Worm (Caenorhabditis elegans) whole organism, early embryonic: ENCODE results near the gene C10F3.7.

Experiments
- F13C5.2 ChIP-seq: sonication (generic microtip); optimal IDR thresholded peaks from 2 replicates; lab custom pipeline; 2017; ENCODE audit warnings: mild to moderate bottlenecking, missing genetic modification characterization, inconsistent platforms, missing compliant biosample characterization
- ama-1 ChIP-seq: fragments of 150-350 bp; optimal IDR thresholded peaks from 2 replicates; lab custom pipeline; 2014
- scrt-1 ChIP-seq: fragments of 200-800 bp; sonication (Bioruptor generic); IDR thresholded peaks from 2 replicates; pipeline ENCODE4 v1.3.6; 2022; ENCODE audit warnings: missing genetic modification characterization, missing compliant biosample characterization
- tbx-11 ChIP-seq: fragments of 200-800 bp; sonication (Bioruptor generic); IDR thresholded peaks from 2 replicates; pipeline ENCODE4 v1.3.6; 2022; ENCODE audit warnings: missing genetic modification characterization, missing compliant biosample characterization

DNA sequence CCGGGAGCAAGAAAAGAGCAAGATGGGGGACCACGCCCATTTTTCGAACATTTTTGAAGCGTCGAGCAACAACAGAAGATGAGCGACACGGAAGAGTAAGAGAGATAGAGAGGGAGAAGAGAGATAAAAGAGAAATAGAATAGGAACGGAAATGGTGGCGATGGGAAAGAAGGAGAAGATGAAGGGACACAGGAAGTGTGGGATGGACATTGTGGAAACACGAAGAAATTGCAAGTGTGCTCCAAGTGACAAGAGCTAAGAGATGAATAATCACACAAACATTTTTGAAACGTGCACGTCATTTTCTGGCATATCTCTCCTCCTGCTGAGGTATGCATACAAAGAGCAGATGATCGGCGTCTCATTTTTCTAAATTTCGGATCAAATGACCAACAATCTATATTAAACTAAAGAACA is 43.9 kb upstream of the C10F3.7 start:
- TF ChIP-seq ama-1 (lab: Kevin White, UChicago) = no peak
- no peak for TF ChIP-seq tbx-11
- no peak for TF ChIP-seq F13C5.2
- TF ChIP-seq scrt-1 (GFP tag; lab: Robert Waterston, UW) = no peak
